Worm (Caenorhabditis elegans) whole organism, midembryonic: ENCODE results near the gene ppgn-1.

Experiments
- T22C8.4 ChIP-seq: fragments of 200-800 bp; sonication (Bioruptor generic); IDR thresholded peaks from 2 replicates; pipeline ENCODE4 v1.3.6; 2022; ENCODE audit warnings: missing genetic modification characterization, missing compliant biosample characterization
- cog-1 ChIP-seq: sonication (generic microtip); optimal IDR thresholded peaks from 2 replicates; lab custom pipeline; 2016; ENCODE audit warnings: missing genetic modification characterization, missing compliant biosample characterization
- flt-1 ChIP-seq: fragments of 200-800 bp; sonication (Bioruptor generic); IDR thresholded peaks from 2 replicates; pipeline ENCODE4 v1.3.6; 2022; ENCODE audit warnings: missing genetic modification characterization, missing compliant biosample characterization
- klf-2 ChIP-seq: fragments of 200-800 bp; sonication (Bioruptor generic); conservative IDR thresholded peaks from 2 replicates; pipeline ENCODE4 v1.3.6; 2022; ENCODE audit warnings: missing genetic modification reagents, missing genetic modification characterization, missing compliant biosample characterization
- med-1 ChIP-seq: sonication (generic microtip); optimal IDR thresholded peaks from 2 replicates; lab custom pipeline; 2017; ENCODE audit warnings: missing genetic modification characterization, mild to moderate bottlenecking, missing compliant biosample characterization, antibody characterized with exemption, missing genetic modification reagents; ENCODE audit not compliant: insufficient read depth
- ref-1 ChIP-seq: fragments of 200-800 bp; sonication (Bioruptor generic); conservative IDR thresholded peaks from 2 replicates; pipeline ENCODE4 v1.3.6; 2022; ENCODE audit warnings: missing genetic modification reagents, missing genetic modification characterization, missing compliant biosample characterization
- tab-1 ChIP-seq: fragments of 200-800 bp; sonication (Bioruptor generic); IDR thresholded peaks from 2 replicates; pipeline ENCODE4 v1.3.6; 2022; ENCODE audit warnings: missing genetic modification characterization, missing compliant biosample characterization
- ztf-23 ChIP-seq: fragments of 200-800 bp; sonication (Bioruptor generic); IDR thresholded peaks from 2 replicates; pipeline ENCODE4 v1.3.6; 2022; ENCODE audit warnings: missing genetic modification reagents, missing genetic modification characterization, missing compliant biosample characterization
- ztf-29 ChIP-seq: fragments of 200-800 bp; sonication (Bioruptor generic); IDR thresholded peaks from 2 replicates; pipeline ENCODE4 v1.3.6; 2022; ENCODE audit warnings: missing genetic modification reagents, missing genetic modification characterization, missing compliant biosample characterization

The ppgn-1 gene

DNA sequence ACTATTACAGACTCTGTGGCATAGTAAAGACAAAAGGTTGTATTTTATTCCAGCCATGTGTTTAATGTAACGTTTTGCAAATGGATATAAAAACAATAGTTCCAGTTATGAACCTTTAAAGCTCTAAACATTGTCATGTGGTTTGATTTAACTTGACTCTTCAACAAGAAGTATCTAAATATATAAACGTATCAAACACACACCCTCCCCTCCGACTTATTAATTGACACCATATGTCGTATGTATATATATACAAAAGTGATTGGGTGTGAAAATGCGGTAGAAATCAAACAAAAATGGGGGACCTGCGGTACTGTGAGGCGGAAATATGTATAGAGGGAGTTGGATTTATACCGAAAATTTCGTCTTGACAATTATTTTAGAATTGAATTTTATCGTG is 50.3 kb downstream of the ppgn-1 start:
- TF ChIP-seq cog-1 (tag; lab: Kevin White, UChicago) (no peak), klf-2 (GFP tag; lab: Robert Waterston, UW) (no peak), ztf-29 (no peak), flt-1 (GFP tag; lab: Robert Waterston, UW) (no peak), med-1 (GFP tag; lab: Kevin White, UChicago) (no peak), ztf-23 (no peak), T22C8.4 (GFP tag; lab: Robert Waterston, UW) (no peak), ref-1 (no peak), tab-1 (no peak)

ce11 chrIV:2296639-2297038 is 52.1 kb downstream of the ppgn-1 start:
- TF ChIP-seq ref-1 (no peak), ztf-23 (no peak), ztf-29 (no peak), med-1 (GFP tag; lab: Kevin White, UChicago) (no peak), klf-2 (GFP tag; lab: Robert Waterston, UW) (no peak), flt-1 (GFP tag; lab: Robert Waterston, UW) (no peak)

- TF ChIP-seq med-1 (GFP tag; lab: Kevin White, UChicago) (no peak), flt-1 (GFP tag; lab: Robert Waterston, UW) (no peak), ztf-23 (no peak), cog-1 (tag; lab: Kevin White, UChicago) (no peak), ztf-29 (no peak), tab-1 (no peak), ref-1 (no peak), T22C8.4 (GFP tag; lab: Robert Waterston, UW) (no peak), klf-2 (GFP tag; lab: Robert Waterston, UW) (no peak)
Measured at ce11 chrIV:2292119-2292518, 56.6 kb downstream of the ppgn-1 start.

ce11 chrIV:2284462-2285047 is 64.2 kb downstream of the ppgn-1 start:
- TF ChIP-seq T22C8.4 (GFP tag; lab: Robert Waterston, UW) (no peak), ref-1 (no peak), med-1 (GFP tag; lab: Kevin White, UChicago) (no peak), cog-1 (tag; lab: Kevin White, UChicago) (no peak), tab-1 (no peak), ztf-29 (no peak), ztf-23 (no peak), flt-1 (GFP tag; lab: Robert Waterston, UW) (no peak), klf-2 (GFP tag; lab: Robert Waterston, UW) (no peak)
